Worm (Caenorhabditis elegans) whole organism, L2 larva: ENCODE data around the gene pad-2.
"Not testable (repeated sequence)": the region's sequence is repeated elsewhere in the genome, so short reads cannot be mapped to it uniquely, and the experiment has no call there.

Experiments
- C34F6.9 ChIP-seq: fragments of 150-350 bp; optimal IDR thresholded peaks from 2 replicates; lab custom pipeline; 2014; ENCODE audit warnings: missing biosample characterization, missing genetic modification characterization
- F13H6.1 ChIP-seq: sonication (generic microtip); optimal IDR thresholded peaks from 2 replicates; lab custom pipeline; 2016; ENCODE audit warnings: missing genetic modification characterization, missing compliant biosample characterization
- R02D3.7 ChIP-seq: fragments of 150-350 bp; optimal IDR thresholded peaks from 2 replicates; lab custom pipeline; 2014; ENCODE audit warnings: missing biosample characterization, missing genetic modification characterization
- Y55F3AM.14 ChIP-seq: fragments of 200-800 bp; sonication (Bioruptor generic); optimal IDR thresholded peaks from 2 replicates; lab custom pipeline; 2018; ENCODE audit warnings: mild to moderate bottlenecking, missing genetic modification characterization, missing compliant biosample characterization
- ZK546.5 ChIP-seq: sonication (generic microtip); optimal IDR thresholded peaks from 2 replicates; lab custom pipeline; 2017; ENCODE audit warnings: missing biosample characterization, missing genetic modification characterization
- alr-1 ChIP-seq: fragments of 150-350 bp; optimal IDR thresholded peaks from 2 replicates; lab custom pipeline; 2014; ENCODE audit warnings: missing biosample characterization, missing genetic modification characterization
- aly-2 ChIP-seq: fragments of 150-350 bp; optimal IDR thresholded peaks from 2 replicates; lab custom pipeline; 2014; ENCODE audit warnings: missing biosample characterization, missing genetic modification characterization
- ama-1 ChIP-seq: fragments of 150-350 bp; optimal IDR thresholded peaks from 2 replicates; lab custom pipeline; 2018; ENCODE audit warnings: inconsistent platforms
- blmp-1 ChIP-seq: sonication (generic microtip); optimal IDR thresholded peaks from 2 replicates; lab custom pipeline; 2017; ENCODE audit warnings: missing genetic modification characterization, mild to moderate bottlenecking, missing compliant biosample characterization, antibody characterized with exemption, moderate library complexity; ENCODE audit not compliant: insufficient read depth
- ceh-16 ChIP-seq: fragments of 150-350 bp; optimal IDR thresholded peaks from 2 replicates; lab custom pipeline; 2014; ENCODE audit warnings: missing biosample characterization, missing genetic modification characterization
- ceh-82 ChIP-seq: fragments of 150-350 bp; optimal IDR thresholded peaks from 2 replicates; lab custom pipeline; 2014; ENCODE audit warnings: missing biosample characterization, missing genetic modification characterization
- crh-2 ChIP-seq: sonication (generic microtip); optimal IDR thresholded peaks from 2 replicates; lab custom pipeline; 2017; ENCODE audit warnings: missing biosample characterization, missing genetic modification characterization
- dmd-4 ChIP-seq: sonication (generic microtip); optimal IDR thresholded peaks from 2 replicates; lab custom pipeline; 2017; ENCODE audit warnings: missing biosample characterization, missing genetic modification characterization
- egl-27 ChIP-seq: sonication (generic microtip); optimal IDR thresholded peaks from 3 replicates; lab custom pipeline; 2017; ENCODE audit warnings: missing biosample characterization, missing genetic modification reagents, missing genetic modification characterization
- elt-1 ChIP-seq: fragments of 150-350 bp; optimal IDR thresholded peaks from 2 replicates; lab custom pipeline; 2014; ENCODE audit warnings: missing biosample characterization, missing genetic modification characterization
- elt-3 ChIP-seq: sonication (generic microtip); optimal IDR thresholded peaks from 2 replicates; lab custom pipeline; 2017; ENCODE audit warnings: missing biosample characterization, missing genetic modification characterization
- fos-1 ChIP-seq: fragments of 150-350 bp; optimal IDR thresholded peaks from 2 replicates; lab custom pipeline; 2014; ENCODE audit warnings: missing biosample characterization, missing genetic modification characterization
- gmeb-1 ChIP-seq: fragments of 150-350 bp; optimal IDR thresholded peaks from 2 replicates; lab custom pipeline; 2014; ENCODE audit warnings: missing biosample characterization, missing genetic modification characterization
- lin-11 ChIP-seq: fragments of 150-350 bp; sonication (generic microtip); optimal IDR thresholded peaks from 2 replicates; lab custom pipeline; 2014; ENCODE audit warnings: missing biosample characterization, missing genetic modification characterization, inconsistent platforms, mixed read lengths
- lin-39 ChIP-seq: fragments of 150-350 bp; optimal IDR thresholded peaks from 2 replicates; lab custom pipeline; 2014; ENCODE audit warnings: missing biosample characterization, missing genetic modification reagents, missing genetic modification characterization
- mab-5 ChIP-seq: fragments of 150-350 bp; optimal IDR thresholded peaks from 2 replicates; lab custom pipeline; 2014; ENCODE audit warnings: missing biosample characterization, missing genetic modification characterization
- mbf-1 ChIP-seq: sonication (generic microtip); optimal IDR thresholded peaks from 2 replicates; lab custom pipeline; 2017; ENCODE audit warnings: missing biosample characterization, missing genetic modification characterization
- mdl-1 ChIP-seq, 2 experiments: fragments of 150-350 bp in 1 of 2; sonication (generic microtip) in 1 of 2; optimal IDR thresholded peaks; 2 replicates each; lab custom pipeline; 2017; ENCODE audit warnings: missing biosample characterization in 2 of 2, missing genetic modification characterization in 2 of 2
- nhr-10 ChIP-seq: sonication (generic microtip); optimal IDR thresholded peaks from 2 replicates; lab custom pipeline; 2017; ENCODE audit warnings: missing biosample characterization, missing genetic modification characterization
- nhr-11 ChIP-seq: fragments of 150-350 bp; optimal IDR thresholded peaks from 2 replicates; lab custom pipeline; 2014; ENCODE audit warnings: missing biosample characterization, missing genetic modification characterization
- nhr-12 ChIP-seq: fragments of 150-350 bp; optimal IDR thresholded peaks from 2 replicates; lab custom pipeline; 2014; ENCODE audit warnings: missing biosample characterization, missing genetic modification characterization
- nhr-129 ChIP-seq: fragments of 150-350 bp; optimal IDR thresholded peaks from 2 replicates; lab custom pipeline; 2014; ENCODE audit warnings: missing biosample characterization, missing genetic modification characterization
- nhr-21 ChIP-seq: fragments of 150-350 bp; optimal IDR thresholded peaks from 2 replicates; lab custom pipeline; 2014; ENCODE audit warnings: missing biosample characterization, missing genetic modification characterization
- nhr-23 ChIP-seq: fragments of 150-350 bp; optimal IDR thresholded peaks from 2 replicates; lab custom pipeline; 2014; ENCODE audit warnings: missing biosample characterization, missing genetic modification reagents, missing genetic modification characterization
- nhr-237 ChIP-seq: fragments of 150-350 bp; optimal IDR thresholded peaks from 2 replicates; lab custom pipeline; 2014; ENCODE audit warnings: missing biosample characterization, missing genetic modification characterization
- nhr-25 ChIP-seq: fragments of 150-350 bp; sonication (generic microtip); optimal IDR thresholded peaks from 3 replicates; lab custom pipeline; 2014; ENCODE audit warnings: missing biosample characterization, missing genetic modification characterization
- nhr-6 ChIP-seq: fragments of 150-350 bp; optimal IDR thresholded peaks from 2 replicates; lab custom pipeline; 2014; ENCODE audit warnings: missing biosample characterization, missing genetic modification characterization
- nhr-77 ChIP-seq: fragments of 150-350 bp; optimal IDR thresholded peaks from 2 replicates; lab custom pipeline; 2014; ENCODE audit warnings: missing biosample characterization, missing genetic modification characterization
- peb-1 ChIP-seq: fragments of 150-350 bp; optimal IDR thresholded peaks from 2 replicates; lab custom pipeline; 2014; ENCODE audit warnings: missing biosample characterization, missing genetic modification characterization
- sem-4 ChIP-seq: fragments of 150-350 bp; optimal IDR thresholded peaks from 2 replicates; lab custom pipeline; 2014; ENCODE audit warnings: missing biosample characterization, missing genetic modification reagents, missing genetic modification characterization
- skn-1 ChIP-seq: sonication (generic microtip); optimal IDR thresholded peaks from 2 replicates; lab custom pipeline; 2017; ENCODE audit warnings: missing biosample characterization, missing genetic modification characterization
- sma-3 ChIP-seq: sonication (generic microtip); optimal IDR thresholded peaks from 2 replicates; lab custom pipeline; 2016; ENCODE audit warnings: missing genetic modification reagents, missing genetic modification characterization, missing compliant biosample characterization
- sma-9 ChIP-seq, 2 experiments: fragments of 150-350 bp in 1 of 2; sonication (generic microtip) in 1 of 2; optimal IDR thresholded peaks; 2 replicates each; lab custom pipeline; 2014 to 2016; ENCODE audit warnings: missing genetic modification characterization in 2 of 2, mild to moderate bottlenecking in 1 of 2, missing biosample characterization in 1 of 2, missing compliant biosample characterization in 1 of 2, missing genetic modification reagents in 1 of 2, moderate library complexity in 1 of 2
- snpc-4 ChIP-seq: fragments of 150-350 bp; optimal IDR thresholded peaks from 2 replicates; lab custom pipeline; 2014; ENCODE audit warnings: missing biosample characterization, missing genetic modification characterization
- unc-39 ChIP-seq: fragments of 150-350 bp; optimal IDR thresholded peaks from 2 replicates; lab custom pipeline; 2014; ENCODE audit warnings: missing biosample characterization, missing genetic modification characterization
- unc-55 ChIP-seq: fragments of 150-350 bp; sonication (generic microtip); optimal IDR thresholded peaks from 3 replicates; lab custom pipeline; 2014; ENCODE audit warnings: missing biosample characterization, missing genetic modification reagents, missing genetic modification characterization
- unc-62 ChIP-seq: fragments of 150-350 bp; optimal IDR thresholded peaks from 2 replicates; lab custom pipeline; 2014; ENCODE audit warnings: missing biosample characterization, missing genetic modification reagents, missing genetic modification characterization
- zag-1 ChIP-seq: fragments of 150-350 bp; optimal IDR thresholded peaks from 2 replicates; lab custom pipeline; 2014; ENCODE audit warnings: missing biosample characterization, missing genetic modification characterization
- ztf-1 ChIP-seq: fragments of 200-800 bp; sonication (Bioruptor generic); conservative IDR thresholded peaks from 2 replicates; pipeline ENCODE4 v1.3.6; 2022; ENCODE audit warnings: missing genetic modification characterization, missing compliant biosample characterization
- ztf-11 ChIP-seq: sonication (generic microtip); optimal IDR thresholded peaks from 2 replicates; lab custom pipeline; 2017; ENCODE audit warnings: missing biosample characterization, missing genetic modification characterization
- ztf-4 ChIP-seq: fragments of 150-350 bp; optimal IDR thresholded peaks from 2 replicates; lab custom pipeline; 2014; ENCODE audit warnings: missing biosample characterization, missing genetic modification characterization

pad-2 gene

DNA sequence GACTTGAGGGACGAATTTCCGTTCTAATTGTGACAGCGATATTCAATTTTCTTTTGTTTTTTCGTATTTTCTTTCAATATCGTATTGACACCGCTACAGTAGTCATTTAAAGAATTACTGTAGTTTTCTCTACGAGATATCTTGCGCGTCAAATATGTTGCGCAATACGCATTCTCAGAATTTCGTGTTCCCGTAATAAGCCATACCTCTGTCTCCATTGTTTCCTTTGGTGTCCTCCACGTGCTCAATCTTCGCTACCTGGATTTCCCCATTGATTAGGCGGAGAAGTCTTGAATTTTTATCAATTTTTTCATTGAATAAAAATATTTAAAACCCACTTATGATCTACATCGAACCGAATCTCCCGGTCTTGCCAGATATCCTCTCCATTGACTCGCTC, 17.7 kb upstream of the pad-2 start:
- TF ChIP-seq unc-55 (GFP tag; lab: Kevin White, UChicago) (no peak), crh-2 (tag; lab: Kevin White, UChicago) (no peak), ZK546.5 (tag; lab: Kevin White, UChicago) (no peak), sma-9 (GFP tag; optimal IDR thresholded peaks at IDR 0.05; lab: Kevin White, UChicago) (no peak), sma-9 (tag; optimal IDR thresholded peaks at IDR 0.05; lab: Kevin White, UChicago) (no peak)

DNA sequence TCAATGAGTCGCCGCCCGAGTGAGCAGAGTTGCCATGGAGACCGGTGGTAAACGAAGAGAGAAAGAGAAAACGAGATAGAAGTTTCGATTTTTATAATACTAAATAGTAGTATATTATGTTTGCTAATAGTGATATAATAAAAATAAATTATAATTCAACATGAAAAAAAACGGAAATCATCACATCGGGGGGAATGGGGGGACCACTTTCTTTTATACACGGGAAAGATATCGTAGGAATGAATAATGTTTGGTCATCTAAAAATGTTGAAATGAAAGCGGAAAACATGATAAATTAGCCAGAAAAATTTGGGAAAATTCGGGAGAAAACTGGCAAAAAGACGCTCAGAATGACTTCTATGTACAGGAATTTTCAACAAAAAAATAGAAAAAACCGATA, 17.2 kb upstream of the pad-2 start, which contains the start of gene bbs-5:
Gene bbs-5, minus strand, starts transcription at position 101 of the 400 bp plus-strand sequence.
- no peak for TF ChIP-seq snpc-4
- no peak for TF ChIP-seq C34F6.9 (tag; lab: Kevin White, UChicago)
- no peak for TF ChIP-seq F13H6.1 (tag; lab: Kevin White, UChicago)
- TF ChIP-seq gmeb-1 (tag; lab: Kevin White, UChicago) = no peak
- TF ChIP-seq nhr-10 = no peak

- not testable (repeated sequence) for TF ChIP-seq crh-2 (tag; lab: Kevin White, UChicago); lin-39; peb-1 (tag; lab: Kevin White, UChicago)
Observed at ce11 chrIII:10266824-10267223, 12.1 kb upstream of the pad-2 start, which contains the start of gene inpp-4B. Gene inpp-4B, minus strand, starts transcription at chrIII:10266877.

- TF ChIP-seq lin-39 (no peak), nhr-12 (tag; lab: Kevin White, UChicago) (no peak), ceh-16 (tag; lab: Kevin White, UChicago) (no peak), nhr-6 (tag; lab: Kevin White, UChicago) (no peak), ZK546.5 (tag; lab: Kevin White, UChicago) (no peak), skn-1 (no peak), sma-3 (GFP tag; lab: Kevin White, UChicago) (peak; percentile 82), unc-39 (tag; lab: Kevin White, UChicago) (no peak), alr-1 (no peak), crh-2 (tag; lab: Kevin White, UChicago) (peak; percentile 73), mbf-1 (tag; lab: Kevin White, UChicago) (no peak), F13H6.1 (tag; lab: Kevin White, UChicago) (peak; percentile 81), egl-27 (tag; lab: Kevin White, UChicago) (no peak), lin-11 (tag; lab: Kevin White, UChicago) (no peak), sma-9 (GFP tag; optimal IDR thresholded peaks at IDR 0.05; lab: Kevin White, UChicago) (peak; percentile 74), sma-9 (tag; optimal IDR thresholded peaks at IDR 0.05; lab: Kevin White, UChicago) (no peak), unc-62 (GFP tag; lab: Kevin White, UChicago) (no peak), nhr-23 (tag; lab: Kevin White, UChicago) (no peak), peb-1 (tag; lab: Kevin White, UChicago) (no peak), snpc-4 (no peak), fos-1 (peak; percentile 13), ztf-11 (tag; lab: Kevin White, UChicago) (no peak), aly-2 (no peak), mdl-1 (tag; optimal IDR thresholded peaks at IDR 0.05; lab: Kevin White, UChicago) (peak in 1 of 2 experiments; percentile 24), ztf-1 (GFP tag; lab: Robert Waterston, UW) (no peak), unc-55 (GFP tag; lab: Kevin White, UChicago) (peak; percentile 80), Y55F3AM.14 (GFP tag; lab: Kevin White, UChicago) (no peak), mab-5 (tag; lab: Kevin White, UChicago) (peak; percentile 8), blmp-1 (tag; lab: Kevin White, UChicago) (no peak), nhr-237 (no peak), nhr-25 (tag; lab: Kevin White, UChicago) (peak; percentile 56), nhr-11 (tag; lab: Kevin White, UChicago) (no peak), C34F6.9 (tag; lab: Kevin White, UChicago) (peak; percentile 62), ama-1 (lab: Kevin White, UChicago) (no peak), nhr-10 (no peak), nhr-77 (tag; lab: Kevin White, UChicago) (no peak), dmd-4 (tag; lab: Kevin White, UChicago) (no peak), ztf-4 (tag; lab: Kevin White, UChicago) (no peak), sem-4 (tag; lab: Kevin White, UChicago) (peak; percentile 13), R02D3.7 (peak; percentile 48), ceh-82 (tag; lab: Kevin White, UChicago) (no peak), gmeb-1 (tag; lab: Kevin White, UChicago) (peak; percentile 71), elt-1 (tag; lab: Kevin White, UChicago) (no peak), nhr-21 (peak; percentile 36), elt-3 (no peak), zag-1 (no peak), nhr-129 (peak; percentile 59)
Observed at ce11 chrIII:10270778-10271307, 8.1 kb upstream of the pad-2 start, which contains the start of gene cnk-1. Gene cnk-1, plus strand, starts transcription at chrIII:10271257.
